Worm (Caenorhabditis elegans) whole organism, L4 larva: ENCODE results near the gene Y25C1A.14.

Experiments
- mdl-1 ChIP-seq, 2 experiments: fragments of 150-350 bp in 1 of 2; sonication (generic microtip) in 1 of 2; optimal IDR thresholded peaks; 2 replicates each; lab custom pipeline; 2014 to 2017; ENCODE audit warnings: missing biosample characterization in 2 of 2, missing genetic modification characterization in 2 of 2
- spr-1 ChIP-seq: sonication (generic microtip); optimal IDR thresholded peaks from 2 replicates; lab custom pipeline; 2016; ENCODE audit warnings: mild to moderate bottlenecking, missing genetic modification characterization, missing compliant biosample characterization

ce11 chrII:3053689-3054088 lies 43.1 kb downstream of the Y25C1A.14 start:
- no peak for TF ChIP-seq spr-1
- no peak for TF ChIP-seq mdl-1 (tag; optimal IDR thresholded peaks at IDR 0.05; lab: Kevin White, UChicago)
